Worm (Caenorhabditis elegans) whole organism, L2 larva: ENCODE measurements around the gene clec-260.
A peak's percentile ranks its signal among the peaks of the same experiment; 100 is the strongest.

Source experiments
- F13H6.1 ChIP-seq: sonication (generic microtip); optimal IDR thresholded peaks from 2 replicates; lab custom pipeline; 2016; ENCODE audit warnings: missing genetic modification characterization, missing compliant biosample characterization
- R02D3.7 ChIP-seq: fragments of 150-350 bp; optimal IDR thresholded peaks from 2 replicates; lab custom pipeline; 2014; ENCODE audit warnings: missing biosample characterization, missing genetic modification characterization
- Y55F3AM.14 ChIP-seq: fragments of 200-800 bp; sonication (Bioruptor generic); optimal IDR thresholded peaks from 2 replicates; lab custom pipeline; 2018; ENCODE audit warnings: mild to moderate bottlenecking, missing genetic modification characterization, missing compliant biosample characterization
- ZK546.5 ChIP-seq: sonication (generic microtip); optimal IDR thresholded peaks from 2 replicates; lab custom pipeline; 2017; ENCODE audit warnings: missing biosample characterization, missing genetic modification characterization
- alr-1 ChIP-seq: fragments of 150-350 bp; optimal IDR thresholded peaks from 2 replicates; lab custom pipeline; 2014; ENCODE audit warnings: missing biosample characterization, missing genetic modification characterization
- aly-2 ChIP-seq: fragments of 150-350 bp; optimal IDR thresholded peaks from 2 replicates; lab custom pipeline; 2014; ENCODE audit warnings: missing biosample characterization, missing genetic modification characterization
- blmp-1 ChIP-seq: sonication (generic microtip); optimal IDR thresholded peaks from 2 replicates; lab custom pipeline; 2017; ENCODE audit warnings: missing genetic modification characterization, mild to moderate bottlenecking, missing compliant biosample characterization, antibody characterized with exemption, moderate library complexity; ENCODE audit not compliant: insufficient read depth
- ceh-16 ChIP-seq: fragments of 150-350 bp; optimal IDR thresholded peaks from 2 replicates; lab custom pipeline; 2014; ENCODE audit warnings: missing biosample characterization, missing genetic modification characterization
- crh-2 ChIP-seq: sonication (generic microtip); optimal IDR thresholded peaks from 2 replicates; lab custom pipeline; 2017; ENCODE audit warnings: missing biosample characterization, missing genetic modification characterization
- egl-27 ChIP-seq: sonication (generic microtip); optimal IDR thresholded peaks from 3 replicates; lab custom pipeline; 2017; ENCODE audit warnings: missing biosample characterization, missing genetic modification reagents, missing genetic modification characterization
- elt-1 ChIP-seq: fragments of 150-350 bp; optimal IDR thresholded peaks from 2 replicates; lab custom pipeline; 2014; ENCODE audit warnings: missing biosample characterization, missing genetic modification characterization
- elt-3 ChIP-seq: sonication (generic microtip); optimal IDR thresholded peaks from 2 replicates; lab custom pipeline; 2017; ENCODE audit warnings: missing biosample characterization, missing genetic modification characterization
- fos-1 ChIP-seq: fragments of 150-350 bp; optimal IDR thresholded peaks from 2 replicates; lab custom pipeline; 2014; ENCODE audit warnings: missing biosample characterization, missing genetic modification characterization
- gmeb-1 ChIP-seq: fragments of 150-350 bp; optimal IDR thresholded peaks from 2 replicates; lab custom pipeline; 2014; ENCODE audit warnings: missing biosample characterization, missing genetic modification characterization
- lin-11 ChIP-seq: fragments of 150-350 bp; sonication (generic microtip); optimal IDR thresholded peaks from 2 replicates; lab custom pipeline; 2014; ENCODE audit warnings: missing biosample characterization, missing genetic modification characterization, inconsistent platforms, mixed read lengths
- lin-13 ChIP-seq: fragments of 150-350 bp; optimal IDR thresholded peaks from 2 replicates; lab custom pipeline; 2014; ENCODE audit warnings: missing biosample characterization, missing genetic modification reagents, missing genetic modification characterization
- lin-39 ChIP-seq: fragments of 150-350 bp; optimal IDR thresholded peaks from 2 replicates; lab custom pipeline; 2014; ENCODE audit warnings: missing biosample characterization, missing genetic modification reagents, missing genetic modification characterization
- lsy-2 ChIP-seq, 2 experiments: fragments of 150-350 bp in 1 of 2; sonication (generic microtip) in 1 of 2; optimal IDR thresholded peaks; 2 replicates each; lab custom pipeline; 2014 to 2017; ENCODE audit warnings: missing biosample characterization in 2 of 2, missing genetic modification characterization in 2 of 2
- mab-5 ChIP-seq: fragments of 150-350 bp; optimal IDR thresholded peaks from 2 replicates; lab custom pipeline; 2014; ENCODE audit warnings: missing biosample characterization, missing genetic modification characterization
- mbf-1 ChIP-seq: sonication (generic microtip); optimal IDR thresholded peaks from 2 replicates; lab custom pipeline; 2017; ENCODE audit warnings: missing biosample characterization, missing genetic modification characterization
- mdl-1 ChIP-seq, 2 experiments: fragments of 150-350 bp in 1 of 2; sonication (generic microtip) in 1 of 2; optimal IDR thresholded peaks; 2 replicates each; lab custom pipeline; 2017; ENCODE audit warnings: missing biosample characterization in 2 of 2, missing genetic modification characterization in 2 of 2
- nhr-10 ChIP-seq: sonication (generic microtip); optimal IDR thresholded peaks from 2 replicates; lab custom pipeline; 2017; ENCODE audit warnings: missing biosample characterization, missing genetic modification characterization
- nhr-11 ChIP-seq: fragments of 150-350 bp; optimal IDR thresholded peaks from 2 replicates; lab custom pipeline; 2014; ENCODE audit warnings: missing biosample characterization, missing genetic modification characterization
- nhr-12 ChIP-seq: fragments of 150-350 bp; optimal IDR thresholded peaks from 2 replicates; lab custom pipeline; 2014; ENCODE audit warnings: missing biosample characterization, missing genetic modification characterization
- nhr-129 ChIP-seq: fragments of 150-350 bp; optimal IDR thresholded peaks from 2 replicates; lab custom pipeline; 2014; ENCODE audit warnings: missing biosample characterization, missing genetic modification characterization
- nhr-21 ChIP-seq: fragments of 150-350 bp; optimal IDR thresholded peaks from 2 replicates; lab custom pipeline; 2014; ENCODE audit warnings: missing biosample characterization, missing genetic modification characterization
- nhr-23 ChIP-seq: fragments of 150-350 bp; optimal IDR thresholded peaks from 2 replicates; lab custom pipeline; 2014; ENCODE audit warnings: missing biosample characterization, missing genetic modification reagents, missing genetic modification characterization
- nhr-237 ChIP-seq: fragments of 150-350 bp; optimal IDR thresholded peaks from 2 replicates; lab custom pipeline; 2014; ENCODE audit warnings: missing biosample characterization, missing genetic modification characterization
- nhr-25 ChIP-seq: fragments of 150-350 bp; sonication (generic microtip); optimal IDR thresholded peaks from 3 replicates; lab custom pipeline; 2014; ENCODE audit warnings: missing biosample characterization, missing genetic modification characterization
- nhr-6 ChIP-seq: fragments of 150-350 bp; optimal IDR thresholded peaks from 2 replicates; lab custom pipeline; 2014; ENCODE audit warnings: missing biosample characterization, missing genetic modification characterization
- nhr-77 ChIP-seq: fragments of 150-350 bp; optimal IDR thresholded peaks from 2 replicates; lab custom pipeline; 2014; ENCODE audit warnings: missing biosample characterization, missing genetic modification characterization
- peb-1 ChIP-seq: fragments of 150-350 bp; optimal IDR thresholded peaks from 2 replicates; lab custom pipeline; 2014; ENCODE audit warnings: missing biosample characterization, missing genetic modification characterization
- skn-1 ChIP-seq: sonication (generic microtip); optimal IDR thresholded peaks from 2 replicates; lab custom pipeline; 2017; ENCODE audit warnings: missing biosample characterization, missing genetic modification characterization
- sma-3 ChIP-seq: sonication (generic microtip); optimal IDR thresholded peaks from 2 replicates; lab custom pipeline; 2016; ENCODE audit warnings: missing genetic modification reagents, missing genetic modification characterization, missing compliant biosample characterization
- sma-9 ChIP-seq, 2 experiments: fragments of 150-350 bp in 1 of 2; sonication (generic microtip) in 1 of 2; optimal IDR thresholded peaks; 2 replicates each; lab custom pipeline; 2014 to 2016; ENCODE audit warnings: missing genetic modification characterization in 2 of 2, mild to moderate bottlenecking in 1 of 2, missing biosample characterization in 1 of 2, missing compliant biosample characterization in 1 of 2, missing genetic modification reagents in 1 of 2, moderate library complexity in 1 of 2
- snpc-4 ChIP-seq: fragments of 150-350 bp; optimal IDR thresholded peaks from 2 replicates; lab custom pipeline; 2014; ENCODE audit warnings: missing biosample characterization, missing genetic modification characterization
- unc-39 ChIP-seq: fragments of 150-350 bp; optimal IDR thresholded peaks from 2 replicates; lab custom pipeline; 2014; ENCODE audit warnings: missing biosample characterization, missing genetic modification characterization
- unc-55 ChIP-seq: fragments of 150-350 bp; sonication (generic microtip); optimal IDR thresholded peaks from 3 replicates; lab custom pipeline; 2014; ENCODE audit warnings: missing biosample characterization, missing genetic modification reagents, missing genetic modification characterization
- unc-62 ChIP-seq: fragments of 150-350 bp; optimal IDR thresholded peaks from 2 replicates; lab custom pipeline; 2014; ENCODE audit warnings: missing biosample characterization, missing genetic modification reagents, missing genetic modification characterization
- zag-1 ChIP-seq: fragments of 150-350 bp; optimal IDR thresholded peaks from 2 replicates; lab custom pipeline; 2014; ENCODE audit warnings: missing biosample characterization, missing genetic modification characterization
- ztf-1 ChIP-seq: fragments of 200-800 bp; sonication (Bioruptor generic); conservative IDR thresholded peaks from 2 replicates; pipeline ENCODE4 v1.3.6; 2022; ENCODE audit warnings: missing genetic modification characterization, missing compliant biosample characterization
- ztf-11 ChIP-seq: sonication (generic microtip); optimal IDR thresholded peaks from 2 replicates; lab custom pipeline; 2017; ENCODE audit warnings: missing biosample characterization, missing genetic modification characterization

clec-260 gene

DNA sequence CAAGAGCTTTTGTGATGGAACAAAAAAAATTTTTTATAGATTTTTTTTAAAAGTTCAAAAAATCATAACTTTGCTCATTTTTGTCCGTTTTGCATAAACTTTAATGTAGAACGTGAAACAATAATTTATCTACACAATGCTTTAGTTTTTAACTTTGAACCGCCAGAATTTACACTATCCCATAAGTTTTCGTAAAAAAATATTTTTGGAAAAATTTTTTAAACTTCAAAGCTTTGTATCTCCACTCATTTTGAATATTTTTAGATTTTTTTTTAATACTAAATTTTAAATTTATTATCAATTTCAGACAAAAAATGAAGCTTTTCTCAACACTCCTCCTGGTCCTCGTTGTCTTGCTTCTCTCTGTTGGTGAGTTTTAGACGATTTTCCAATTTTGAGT lies 25.5 kb upstream of the clec-260 start, which contains the start of gene Y60A3A.21:
Y60A3A.21 (plus strand) TSS at position 301 of the 400 bp plus-strand sequence.
- TF ChIP-seq nhr-23 (no peak), fos-1 (tag; lab: Kevin White, UChicago) (no peak), unc-55 (GFP tag; lab: Kevin White, UChicago) (no peak), mdl-1 (tag; optimal IDR thresholded peaks at IDR 0.05; lab: Kevin White, UChicago) (no peak), crh-2 (tag; lab: Kevin White, UChicago) (no peak), sma-9 (GFP tag; optimal IDR thresholded peaks at IDR 0.05; lab: Kevin White, UChicago) (no peak), sma-9 (tag; optimal IDR thresholded peaks at IDR 0.05; lab: Kevin White, UChicago) (no peak)

DNA sequence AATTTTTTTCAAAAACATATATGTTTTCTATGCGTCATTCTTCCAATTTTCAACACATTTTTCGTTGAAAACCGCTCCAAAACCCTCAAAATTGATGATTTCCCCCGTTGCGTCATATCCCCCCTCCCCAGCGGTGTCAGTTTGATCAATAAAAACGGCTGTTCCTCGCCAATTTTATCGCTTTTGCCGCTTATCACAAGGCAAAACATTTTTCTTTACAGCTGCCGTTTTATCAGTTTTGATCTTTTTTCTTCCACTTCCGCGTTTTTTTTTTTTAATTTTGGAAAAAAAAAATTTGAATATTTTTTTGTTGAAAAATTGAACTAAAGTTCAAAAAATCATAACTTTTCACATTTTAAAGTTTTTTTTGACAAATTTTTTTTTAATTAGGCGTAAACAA lies 25.1 kb upstream of the clec-260 start:
- TF ChIP-seq nhr-25 (no peak), unc-55 (GFP tag; lab: Kevin White, UChicago) (no peak), fos-1 (tag; lab: Kevin White, UChicago) (peak; percentile 50), unc-62 (GFP tag; lab: Kevin White, UChicago) (no peak), mbf-1 (tag; lab: Kevin White, UChicago) (no peak), nhr-10 (tag; lab: Kevin White, UChicago) (no peak), ztf-1 (GFP tag; lab: Robert Waterston, UW) (no peak)

DNA sequence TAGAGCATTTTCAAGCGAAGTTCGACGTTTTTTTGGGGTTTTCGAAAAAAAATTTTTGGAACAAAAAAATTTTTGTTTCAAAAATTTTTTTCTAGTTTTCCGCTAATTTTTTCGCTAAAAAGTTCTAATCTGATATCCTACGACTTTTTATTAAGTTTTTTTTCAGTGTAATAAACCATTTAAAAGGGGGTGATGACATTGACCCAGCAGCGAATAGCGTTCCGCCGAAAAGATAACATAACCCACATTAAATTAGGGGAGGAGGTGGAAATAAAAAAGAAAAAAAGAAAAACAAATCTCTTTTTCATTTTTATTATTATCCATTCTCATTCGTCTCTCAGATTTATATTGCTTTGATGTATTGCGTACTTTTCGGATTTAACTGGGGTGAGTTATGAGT lies 21.4 kb upstream of the clec-260 start, which contains the start of gene Y60A3A.23:
Y60A3A.23 (plus strand) TSS at position 301 of the 400 bp plus-strand sequence.
- TF ChIP-seq nhr-237 (tag; lab: Kevin White, UChicago) = no peak
- no peak for TF ChIP-seq crh-2 (tag; lab: Kevin White, UChicago)
- no peak for TF ChIP-seq ztf-1 (GFP tag; lab: Robert Waterston, UW)
- no peak for TF ChIP-seq Y55F3AM.14
- TF ChIP-seq unc-39 (tag; lab: Kevin White, UChicago) = no peak
- TF ChIP-seq egl-27 = no peak
- TF ChIP-seq lsy-2 (tag; optimal IDR thresholded peaks at IDR 0.05; lab: Kevin White, UChicago) = no peak
- TF ChIP-seq alr-1 = no peak
- no peak for TF ChIP-seq blmp-1 (tag; lab: Kevin White, UChicago)
- no peak for TF ChIP-seq nhr-25
- no peak for TF ChIP-seq sma-3 (GFP tag; lab: Kevin White, UChicago)
- no peak for TF ChIP-seq zag-1 (tag; lab: Kevin White, UChicago)
- no peak for TF ChIP-seq sma-9 (GFP tag; optimal IDR thresholded peaks at IDR 0.05; lab: Kevin White, UChicago)
- no peak for TF ChIP-seq sma-9 (tag; optimal IDR thresholded peaks at IDR 0.05; lab: Kevin White, UChicago)
- no peak for TF ChIP-seq nhr-23
- no peak for TF ChIP-seq elt-1 (tag; lab: Kevin White, UChicago)
- TF ChIP-seq R02D3.7 (tag; lab: Kevin White, UChicago) = no peak
- TF ChIP-seq unc-55 (GFP tag; lab: Kevin White, UChicago) = no peak
- TF ChIP-seq nhr-21 (tag; lab: Kevin White, UChicago) = no peak
- no peak for TF ChIP-seq lin-13 (GFP tag; lab: Kevin White, UChicago)

DNA sequence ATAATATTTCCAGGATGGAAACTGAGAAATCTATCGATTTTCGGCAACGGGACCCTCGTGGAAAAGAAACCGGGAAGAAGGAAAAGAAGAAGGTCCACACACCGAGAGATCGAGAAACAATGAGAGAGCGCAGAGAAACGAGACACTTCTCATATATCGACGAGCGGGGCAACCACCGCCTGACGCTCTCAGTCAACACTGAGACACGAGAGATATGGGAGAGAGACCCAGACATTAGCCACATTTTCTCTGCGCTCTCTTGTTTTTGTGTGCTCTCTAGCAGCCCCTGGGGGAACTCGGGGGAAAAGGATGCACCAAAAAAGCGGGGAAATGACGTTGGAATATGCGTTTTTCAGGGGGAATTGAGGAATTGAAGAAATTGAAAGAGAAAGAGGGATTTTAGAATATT lies 19.6 kb upstream of the clec-260 start:
- TF ChIP-seq snpc-4 (tag; lab: Kevin White, UChicago) (peak; percentile 55), egl-27 (peak; percentile 76), Y55F3AM.14 (peak; percentile 41), lin-13 (GFP tag; lab: Kevin White, UChicago) (peak; percentile 75), ZK546.5 (tag; lab: Kevin White, UChicago) (no peak), peb-1 (no peak), fos-1 (tag; lab: Kevin White, UChicago) (peak; percentile 71), zag-1 (tag; lab: Kevin White, UChicago) (peak; percentile 77), nhr-237 (tag; lab: Kevin White, UChicago) (no peak), blmp-1 (tag; lab: Kevin White, UChicago) (no peak), lin-11 (tag; lab: Kevin White, UChicago) (peak; percentile 26), nhr-10 (tag; lab: Kevin White, UChicago) (no peak), unc-39 (tag; lab: Kevin White, UChicago) (no peak), lsy-2 (tag; optimal IDR thresholded peaks at IDR 0.05; lab: Kevin White, UChicago) (peak; percentile 25 to 79), nhr-23 (no peak), lin-39 (tag; lab: Kevin White, UChicago) (no peak), crh-2 (tag; lab: Kevin White, UChicago) (peak; percentile 75), skn-1 (tag; lab: Kevin White, UChicago) (no peak), mab-5 (tag; lab: Kevin White, UChicago) (peak; percentile 71), unc-62 (GFP tag; lab: Kevin White, UChicago) (no peak), mdl-1 (tag; optimal IDR thresholded peaks at IDR 0.05; lab: Kevin White, UChicago) (peak; percentile 78 to 89), nhr-129 (peak; percentile 87), nhr-25 (peak; percentile 2), mbf-1 (tag; lab: Kevin White, UChicago) (no peak), nhr-6 (tag; lab: Kevin White, UChicago) (peak; percentile 66), nhr-11 (tag; lab: Kevin White, UChicago) (no peak), alr-1 (no peak), ztf-11 (tag; lab: Kevin White, UChicago) (no peak), ceh-16 (tag; lab: Kevin White, UChicago) (no peak), unc-55 (GFP tag; lab: Kevin White, UChicago) (peak; percentile 82), sma-3 (GFP tag; lab: Kevin White, UChicago) (peak; percentile 37), nhr-12 (tag; lab: Kevin White, UChicago) (no peak), F13H6.1 (tag; lab: Kevin White, UChicago) (peak; percentile 88), elt-3 (tag; lab: Kevin White, UChicago) (no peak), gmeb-1 (tag; lab: Kevin White, UChicago) (peak; percentile 52), aly-2 (tag; lab: Kevin White, UChicago) (no peak), nhr-77 (tag; lab: Kevin White, UChicago) (no peak), elt-1 (tag; lab: Kevin White, UChicago) (no peak), nhr-21 (tag; lab: Kevin White, UChicago) (no peak), R02D3.7 (tag; lab: Kevin White, UChicago) (no peak)
